Worm (Caenorhabditis elegans): ENCODE results near the gene hpo-34.

DNA sequence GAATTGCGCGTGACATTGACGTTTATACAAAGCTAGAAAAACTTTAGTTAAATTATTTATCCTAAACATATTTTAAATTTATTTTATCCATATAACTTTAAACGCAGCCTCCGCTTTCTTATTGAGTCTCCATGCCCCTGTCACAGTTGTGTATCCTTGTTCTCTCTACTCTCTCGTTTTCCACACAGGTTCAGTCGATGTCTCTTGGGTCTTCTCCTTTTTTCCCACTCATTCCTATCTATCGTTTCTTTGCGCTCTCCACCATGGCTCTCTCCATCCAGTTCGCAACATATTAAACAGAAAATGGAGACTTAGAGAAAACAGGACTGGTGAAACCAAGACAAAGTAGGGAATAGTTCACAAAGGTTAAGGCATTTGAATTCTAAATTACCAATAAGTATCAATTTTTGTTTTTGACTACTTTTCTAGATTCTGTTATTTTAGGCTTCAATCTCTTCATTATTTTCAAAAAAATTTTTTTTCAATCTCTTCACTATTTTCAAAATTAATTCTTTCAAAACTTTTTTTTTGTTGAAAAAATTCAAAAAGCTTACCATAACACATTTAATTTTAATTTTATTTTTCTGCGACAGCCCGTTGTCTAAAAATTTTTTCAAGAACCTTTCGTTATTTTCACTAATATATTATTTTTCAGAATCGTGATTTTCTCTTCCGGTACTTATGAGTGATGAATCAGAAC lies 3.3 kb upstream of the hpo-34 start, which contains the start of gene sdc-2:
- no peak for TF ChIP-seq nhr-12 (tag; optimal IDR thresholded peaks at IDR 0.05)
- peak; percentile 23 for TF ChIP-seq egl-27 (tag; optimal IDR thresholded peaks at IDR 0.05)
- peak; percentile 84 for TF ChIP-seq jun-1 (tag; optimal IDR thresholded peaks at IDR 0.05)
- no peak for TF ChIP-seq unc-39 (tag; optimal IDR thresholded peaks at IDR 0.05)

Data from whole organism, L3 larva.